Fruit fly (Drosophila melanogaster): ENCODE results near the gene Tsp5D.
A peak's percentile ranks its signal among the peaks of the same experiment; 100 is the strongest.

Tsp5D gene

dm6 chrX:6074845-6075244 lies at the start of gene Tsp5D:
TSS of gene Tsp5D (minus strand) at chrX:6074857.
- TF ChIP-seq Lpt (GFP tag; optimal IDR thresholded peaks at IDR 0.05) (peak; percentile 97), spab (GFP tag; optimal IDR thresholded peaks at IDR 0.05) (peak; percentile 95), Blimp-1 (GFP tag; optimal IDR thresholded peaks at IDR 0.05) (no peak), cyc (GFP tag; optimal IDR thresholded peaks at IDR 0.05) (peak; percentile 63), CG10631 (GFP tag; optimal IDR thresholded peaks at IDR 0.05) (peak; percentile 98), svp (GFP tag) (no peak), CG34406 (GFP tag; optimal IDR thresholded peaks at IDR 0.05) (peak; percentile 83), CG11902 (GFP tag; optimal IDR thresholded peaks at IDR 0.05) (peak; percentile 74), CG11294 (GFP tag; IDR thresholded peaks at IDR 0.05) (peak; percentile 98), Ets96B (tag; optimal IDR thresholded peaks at IDR 0.05) (peak; percentile 97), Hr4 (GFP tag; optimal IDR thresholded peaks at IDR 0.05) (peak; percentile 93), CG6808 (GFP tag; optimal IDR thresholded peaks at IDR 0.05) (peak; percentile 97), CG15336 (GFP tag; IDR thresholded peaks at IDR 0.05) (peak; percentile 100), Hr38 (GFP tag; optimal IDR thresholded peaks at IDR 0.05) (peak; percentile 14), Sox15 (GFP tag; optimal IDR thresholded peaks at IDR 0.05) (peak; percentile 59), vri (GFP tag; optimal IDR thresholded peaks at IDR 0.05) (no peak), Met (GFP tag; optimal IDR thresholded peaks at IDR 0.05) (peak; percentile 11), pdm3 (GFP tag; optimal IDR thresholded peaks at IDR 0.05) (peak; percentile 88), topi (GFP tag; optimal IDR thresholded peaks at IDR 0.05) (peak; percentile 68), salr (GFP tag; optimal IDR thresholded peaks at IDR 0.05) (peak; percentile 85 to 91), CG11762 (GFP tag; optimal IDR thresholded peaks at IDR 0.05; ENCODE audit: insufficient read depth) (peak; percentile 97), CG31627 (GFP tag; optimal IDR thresholded peaks at IDR 0.05) (no peak), CG9139 (GFP tag; optimal IDR thresholded peaks at IDR 0.05) (peak; percentile 95), Sox102F (GFP tag; optimal IDR thresholded peaks at IDR 0.05) (no peak), eg (GFP tag; IDR thresholded peaks at IDR 0.05) (peak; percentile 100), CG7368 (GFP tag; optimal IDR thresholded peaks at IDR 0.05) (peak; percentile 95), acj6 (GFP tag; optimal IDR thresholded peaks at IDR 0.05) (peak; percentile 91), CG8632 (GFP tag; optimal IDR thresholded peaks at IDR 0.05) (peak; percentile 89), dac (GFP tag; optimal IDR thresholded peaks at IDR 0.05) (peak; percentile 96), CG10669 (GFP tag; optimal IDR thresholded peaks at IDR 0.05) (peak; percentile 97), Eip93F (GFP tag; optimal IDR thresholded peaks at IDR 0.05) (no peak), Sox14 (GFP tag; optimal IDR thresholded peaks at IDR 0.05) (peak; percentile 69), fd59A (GFP tag; optimal IDR thresholded peaks at IDR 0.05) (peak; percentile 93), net (GFP tag; optimal IDR thresholded peaks at IDR 0.05) (peak; percentile 96), OdsH (GFP tag; optimal IDR thresholded peaks at IDR 0.05) (peak; percentile 94), Smox (GFP tag; optimal IDR thresholded peaks at IDR 0.05) (no peak), CG3032 (tag; optimal IDR thresholded peaks at IDR 0.05) (peak; percentile 96), CG6276 (GFP tag; optimal IDR thresholded peaks at IDR 0.05) (peak; percentile 99), CG8119 (GFP tag; IDR thresholded peaks at IDR 0.05) (peak; percentile 99), CG8319 (GFP tag; optimal IDR thresholded peaks at IDR 0.05) (peak; percentile 85), CG1621 (tag; optimal IDR thresholded peaks at IDR 0.05) (peak; percentile 93), achi (GFP tag; optimal IDR thresholded peaks at IDR 0.05) (peak; percentile 96), CG16779 (tag; optimal IDR thresholded peaks at IDR 0.05) (peak; percentile 93), lz (GFP tag; optimal IDR thresholded peaks at IDR 0.05) (peak; percentile 23), CG6163 (GFP tag; IDR thresholded peaks at IDR 0.05) (peak; percentile 99), CG3919 (GFP tag; optimal IDR thresholded peaks at IDR 0.05) (peak; percentile 98), Eip78C (GFP tag) (peak; percentile 96), fd85E (GFP tag; optimal IDR thresholded peaks at IDR 0.05) (peak; percentile 80), fkh (GFP tag; optimal IDR thresholded peaks at IDR 0.05) (peak; percentile 29), Gug (GFP tag; IDR thresholded peaks at IDR 0.05) (peak; percentile 99), Eip75B (GFP tag; optimal IDR thresholded peaks at IDR 0.05) (peak; percentile 84), CG6792 (GFP tag; optimal IDR thresholded peaks at IDR 0.05) (peak; percentile 80), CG4318 (GFP tag; optimal IDR thresholded peaks at IDR 0.05) (peak; percentile 97)

Measured in whole organism, prepupa.